Fruit fly (Drosophila melanogaster): ENCODE data around the gene CG31635.
A peak's percentile ranks its signal among the peaks of the same experiment; 100 is the strongest.

CG31635 gene

dm6 chr2L:6656264-6656676 lies 7.4 kb upstream of the CG31635 start, which contains the start of gene CG31633 (continued):
- TF ChIP-seq CG14050 (GFP tag; IDR thresholded peaks at IDR 0.05), result no peak
- TF ChIP-seq CG6254 (GFP tag; optimal IDR thresholded peaks at IDR 0.05), result no peak
- TF ChIP-seq CG13287 (GFP tag; IDR thresholded peaks at IDR 0.05; ENCODE audit: partially characterized antibody), result peak; percentile 84
- TF ChIP-seq prd (optimal IDR thresholded peaks at IDR 0.05), result no peak
- TF ChIP-seq prd (GFP tag; IDR thresholded peaks at IDR 0.05), result no peak
- TF ChIP-seq CkIIα-i1 (GFP tag; IDR thresholded peaks at IDR 0.05), result no peak
- TF ChIP-seq salm (tag; optimal IDR thresholded peaks at IDR 0.05), result no peak
- no peak for TF ChIP-seq ab (GFP tag; optimal IDR thresholded peaks at IDR 0.05)
- no peak for TF ChIP-seq H15 (GFP tag; IDR thresholded peaks at IDR 0.05)
- peak; percentile 53; the same call in 2 of the 3 replicates for TF ChIP-seq zen2 (GFP tag; IDR thresholded peaks at IDR 0.05; ENCODE audit: partially characterized antibody)
- TF ChIP-seq org-1 (GFP tag; optimal IDR thresholded peaks at IDR 0.05), result no peak
- no peak for TF ChIP-seq CG3995 (GFP tag; optimal IDR thresholded peaks at IDR 0.05)
- peak; percentile 75 for TF ChIP-seq Scr (GFP tag; IDR thresholded peaks at IDR 0.05; ENCODE audit: partially characterized antibody)
- peak; percentile 77 for TF ChIP-seq D19B (GFP tag; optimal IDR thresholded peaks at IDR 0.05)
- no peak for TF ChIP-seq gt (GFP tag; IDR thresholded peaks at IDR 0.05)
- TF ChIP-seq sna (GFP tag; IDR thresholded peaks at IDR 0.05; ENCODE audit: partially characterized antibody), result peak; percentile 78; the same call in 1 of the 2 replicates
- peak; percentile 55 for TF ChIP-seq Med (GFP tag)
- TF ChIP-seq Fer2 (tag; optimal IDR thresholded peaks at IDR 0.05), result no peak
- peak in 1 of 2 experiments; percentile 48 for TF ChIP-seq Pdp1 (GFP tag; optimal IDR thresholded peaks at IDR 0.05)
- TF ChIP-seq seq (GFP tag; IDR thresholded peaks at IDR 0.05), result no peak
- no peak for TF ChIP-seq Lhr (GFP tag; optimal IDR thresholded peaks at IDR 0.05)
- TF ChIP-seq Dll (GFP tag; IDR thresholded peaks at IDR 0.05; ENCODE audit: partially characterized antibody), result peak; percentile 71
- no peak for TF ChIP-seq schlank (tag; optimal IDR thresholded peaks at IDR 0.05)
- no peak for TF ChIP-seq danr (GFP tag; IDR thresholded peaks at IDR 0.05)
- TF ChIP-seq CG11247 (GFP tag; IDR thresholded peaks at IDR 0.05), result no peak
- no peak for TF ChIP-seq ATbp (GFP tag; optimal IDR thresholded peaks at IDR 0.05)
- no peak for TF ChIP-seq H2.0 (GFP tag; IDR thresholded peaks at IDR 0.05)
- no peak for TF ChIP-seq dmrt99B (tag; optimal IDR thresholded peaks at IDR 0.05)
- peak; percentile 70 for TF ChIP-seq CG16813 (GFP tag; IDR thresholded peaks at IDR 0.05; ENCODE audit: partially characterized antibody)
- TF ChIP-seq CG6689 (GFP tag; IDR thresholded peaks at IDR 0.05), result no peak
- TF ChIP-seq Dek (tag; optimal IDR thresholded peaks at IDR 0.05), result no peak
- no peak for TF ChIP-seq CG12236 (GFP tag; optimal IDR thresholded peaks at IDR 0.05)
- TF ChIP-seq Kr (GFP tag; optimal IDR thresholded peaks at IDR 0.05), result no peak
- no peak for TF ChIP-seq CG9876 (GFP tag; optimal IDR thresholded peaks at IDR 0.05)
- TF ChIP-seq NC2α (GFP tag; optimal IDR thresholded peaks at IDR 0.05), result no peak
- no peak for TF ChIP-seq pb (GFP tag; optimal IDR thresholded peaks at IDR 0.05)
- TF ChIP-seq br (optimal IDR thresholded peaks at IDR 0.05), result no peak
- TF ChIP-seq row (GFP tag; IDR thresholded peaks at IDR 0.05), result 0 out of 3 replicates have a peak, but pooled peaks have one; percentile 15
- peak; percentile 85 for TF ChIP-seq hb (GFP tag; IDR thresholded peaks at IDR 0.05; ENCODE audit: partially characterized antibody)
- TF ChIP-seq Mrtf (GFP tag; IDR thresholded peaks at IDR 0.05), result no peak
- TF ChIP-seq lbe (GFP tag; optimal IDR thresholded peaks at IDR 0.05), result no peak
- peak in 1 of 2 experiments; percentile 79 for TF ChIP-seq crp (GFP tag; optimal IDR thresholded peaks at IDR 0.05)
- no peak for TF ChIP-seq CG3407 (GFP tag; optimal IDR thresholded peaks at IDR 0.05)
- TF ChIP-seq CG7839 (tag; optimal IDR thresholded peaks at IDR 0.05), result no peak
- no peak for TF ChIP-seq lmd (GFP tag; IDR thresholded peaks at IDR 0.05)
- TF ChIP-seq CG30020 (tag; optimal IDR thresholded peaks at IDR 0.05), result no peak
- no peak for TF ChIP-seq Ada2b (GFP tag; IDR thresholded peaks at IDR 0.05)
- TF ChIP-seq CG14860 (GFP tag; IDR thresholded peaks at IDR 0.05; ENCODE audit: partially characterized antibody), result peak; percentile 85
- TF ChIP-seq Hr39 (optimal IDR thresholded peaks at IDR 0.05), result no peak
- peak; percentile 10 for TF ChIP-seq pzg (GFP tag; optimal IDR thresholded peaks at IDR 0.05)
- no peak for TF ChIP-seq CG15479 (GFP tag; optimal IDR thresholded peaks at IDR 0.05)
- no peak for TF ChIP-seq Rx (GFP tag; IDR thresholded peaks at IDR 0.05)

Data from whole organism, embryonic.